Worm (Caenorhabditis elegans) whole organism, L4 larva: ENCODE measurements around the gene K05G3.1.

Experiments
- aly-2 ChIP-seq: sonication (generic microtip); optimal IDR thresholded peaks from 2 replicates; lab custom pipeline; 2018; ENCODE audit warnings: missing biosample characterization, missing genetic modification characterization
- ceh-82 ChIP-seq: sonication (generic microtip); optimal IDR thresholded peaks from 2 replicates; lab custom pipeline; 2017; ENCODE audit warnings: missing biosample characterization, missing genetic modification characterization
- duxl-1 ChIP-seq: sonication (generic microtip); optimal IDR thresholded peaks from 2 replicates; lab custom pipeline; 2016; ENCODE audit warnings: mild to moderate bottlenecking, missing genetic modification characterization, moderate library complexity, missing compliant biosample characterization; ENCODE audit not compliant: poor library complexity
- mdl-1 ChIP-seq, 2 experiments: fragments of 150-350 bp in 1 of 2; sonication (generic microtip) in 1 of 2; optimal IDR thresholded peaks; 2 replicates each; lab custom pipeline; 2014 to 2017; ENCODE audit warnings: missing biosample characterization in 2 of 2, missing genetic modification characterization in 2 of 2
- nhr-11 ChIP-seq: fragments of 150-350 bp; optimal IDR thresholded peaks from 2 replicates; lab custom pipeline; 2014; ENCODE audit warnings: missing biosample characterization, missing genetic modification characterization
- nhr-42 ChIP-seq: fragments of 200-800 bp; sonication (Bioruptor generic); IDR thresholded peaks from 2 replicates; pipeline ENCODE4 v1.3.6; 2022; ENCODE audit warnings: missing genetic modification characterization, missing compliant biosample characterization
- pha-4 ChIP-seq, 2 experiments: fragments of 150-350 bp in 1 of 2; fragments of 200-800 bp in 1 of 2; sonication (Bioruptor generic) in 1 of 2; IDR thresholded peaks in 1 of 2; optimal IDR thresholded peaks in 1 of 2; 2 replicates each; pipeline versions ENCODE4 v1.3.6 to Lab custom; 2014 to 2022; ENCODE audit warnings: missing genetic modification characterization in 2 of 2, missing genetic modification reagents in 2 of 2, missing biosample characterization in 1 of 2, missing compliant biosample characterization in 1 of 2
- unc-39 ChIP-seq: sonication (generic microtip); optimal IDR thresholded peaks from 2 replicates; lab custom pipeline; 2017; ENCODE audit warnings: missing biosample characterization, missing genetic modification characterization
- zfp-2 ChIP-seq: sonication (generic microtip); optimal IDR thresholded peaks from 2 replicates; lab custom pipeline; 2016; ENCODE audit warnings: mild to moderate bottlenecking, missing genetic modification characterization, missing compliant biosample characterization
- zip-2 ChIP-seq: fragments of 150-350 bp; optimal IDR thresholded peaks from 2 replicates; lab custom pipeline; 2014; ENCODE audit warnings: missing biosample characterization, missing genetic modification characterization
- ztf-11 ChIP-seq: fragments of 150-350 bp; optimal IDR thresholded peaks from 2 replicates; lab custom pipeline; 2014; ENCODE audit warnings: missing biosample characterization, missing genetic modification characterization

- no peak for TF ChIP-seq ztf-11
- TF ChIP-seq zip-2: no peak
- no peak for TF ChIP-seq duxl-1
- TF ChIP-seq zfp-2 (tag; lab: Kevin White, UChicago): no peak
- TF ChIP-seq unc-39: no peak
- no peak for TF ChIP-seq aly-2 (tag; lab: Kevin White, UChicago)
- TF ChIP-seq nhr-11 (tag; lab: Kevin White, UChicago): no peak
- TF ChIP-seq ceh-82 (tag; lab: Kevin White, UChicago): no peak
- no peak for TF ChIP-seq pha-4 (GFP tag; IDR thresholded peaks at IDR 0.05; lab: Robert Waterston, UW)
- TF ChIP-seq pha-4 (tag; optimal IDR thresholded peaks at IDR 0.05; lab: Kevin White, UChicago): no peak
- TF ChIP-seq mdl-1 (tag; optimal IDR thresholded peaks at IDR 0.05; lab: Kevin White, UChicago): no peak
- no peak for TF ChIP-seq nhr-42 (GFP tag; lab: Robert Waterston, UW)
Observed at ce11 chrX:16481026-16481425, 20.1 kb upstream of the K05G3.1 start.
